Fruit fly (Drosophila melanogaster): ENCODE results near the gene pira.

pira gene

dm6 chrX:12747746-12748710 lies 15.4 kb downstream of the pira start (continued):
- no peak for TF ChIP-seq h (optimal IDR thresholded peaks at IDR 0.05)
- TF ChIP-seq CoRest (tag; optimal IDR thresholded peaks at IDR 0.05), result peak; percentile 77
- peak; percentile 48 for TF ChIP-seq nom (GFP tag; optimal IDR thresholded peaks at IDR 0.05)
- TF ChIP-seq pb (GFP tag; optimal IDR thresholded peaks at IDR 0.05), result no peak
- TF ChIP-seq Dad (GFP tag; optimal IDR thresholded peaks at IDR 0.05), result no peak
- TF ChIP-seq pho (GFP tag; optimal IDR thresholded peaks at IDR 0.05), result no peak
- TF ChIP-seq al (GFP tag; IDR thresholded peaks at IDR 0.05), result no peak
- peak; percentile 70 for TF ChIP-seq gcm (GFP tag; optimal IDR thresholded peaks at IDR 0.05)
- no peak for TF ChIP-seq lilli (GFP tag; optimal IDR thresholded peaks at IDR 0.05)
- TF ChIP-seq CG1603 (tag; optimal IDR thresholded peaks at IDR 0.05), result peak; percentile 0
- TF ChIP-seq H15 (GFP tag; IDR thresholded peaks at IDR 0.05), result no peak
- peak; percentile 35 for TF ChIP-seq CG13775 (GFP tag; optimal IDR thresholded peaks at IDR 0.05)
- TF ChIP-seq esg (GFP tag; conservative IDR thresholded peaks at IDR 0.05), result 0 out of 2 replicates have a peak, but pooled peaks have one; percentile 8
- no peak for TF ChIP-seq chm (GFP tag; IDR thresholded peaks at IDR 0.05)
- no peak for TF ChIP-seq toy (GFP tag; IDR thresholded peaks at IDR 0.05)
- no peak for TF ChIP-seq fd3F (GFP tag; optimal IDR thresholded peaks at IDR 0.05)
- no peak for TF ChIP-seq CG16779 (GFP tag; IDR thresholded peaks at IDR 0.05)
- TF ChIP-seq Myb (GFP tag; optimal IDR thresholded peaks at IDR 0.05), result no peak
- TF ChIP-seq CG16863 (GFP tag; optimal IDR thresholded peaks at IDR 0.05), result no peak
- no peak for TF ChIP-seq Sry-β (GFP tag; optimal IDR thresholded peaks at IDR 0.05)
- peak; percentile 75 for TF ChIP-seq CG15696 (tag; optimal IDR thresholded peaks at IDR 0.05)
- TF ChIP-seq CG8089 (GFP tag; optimal IDR thresholded peaks at IDR 0.05), result no peak
- TF ChIP-seq eve (GFP tag; optimal IDR thresholded peaks at IDR 0.05), result no peak
- TF ChIP-seq ewg (GFP tag; optimal IDR thresholded peaks at IDR 0.05), result peak; percentile 9
- peak; percentile 30 for TF ChIP-seq Nf-YC (tag; optimal IDR thresholded peaks at IDR 0.05)
- peak; percentile 26 for TF ChIP-seq CG6683 (GFP tag; optimal IDR thresholded peaks at IDR 0.05)
- TF ChIP-seq CG7556 (GFP tag; optimal IDR thresholded peaks at IDR 0.05), result peak; percentile 76
- no peak for TF ChIP-seq chinmo (GFP tag; IDR thresholded peaks at IDR 0.05; ENCODE audit: partially characterized antibody)
- TF ChIP-seq ap (GFP tag; IDR thresholded peaks at IDR 0.05), result no peak
- no peak for TF ChIP-seq mld (GFP tag; IDR thresholded peaks at IDR 0.05; ENCODE audit: partially characterized antibody)
- TF ChIP-seq CG30020 (tag; optimal IDR thresholded peaks at IDR 0.05), result no peak
- TF ChIP-seq CG8388 (GFP tag; optimal IDR thresholded peaks at IDR 0.05), result peak; percentile 74
- no peak for TF ChIP-seq usp (GFP tag; optimal IDR thresholded peaks at IDR 0.05)
- TF ChIP-seq CG33213 (GFP tag; optimal IDR thresholded peaks at IDR 0.05), result no peak
- TF ChIP-seq Neu2 (GFP tag; optimal IDR thresholded peaks at IDR 0.05; ENCODE audit: borderline replicate concordance), result no peak
- no peak for TF ChIP-seq luna (GFP tag; optimal IDR thresholded peaks at IDR 0.05)
- peak; percentile 69 for TF ChIP-seq unpg (GFP tag; optimal IDR thresholded peaks at IDR 0.05)
- no peak for TF ChIP-seq Sin3A (optimal IDR thresholded peaks at IDR 0.05)
- peak in 1 of 2 experiments; percentile 7 for TF ChIP-seq dpn (GFP tag; optimal IDR thresholded peaks at IDR 0.05)
- no peak for TF ChIP-seq Mes4 (GFP tag; optimal IDR thresholded peaks at IDR 0.05)
- TF ChIP-seq CG11093 (GFP tag; IDR thresholded peaks at IDR 0.05), result no peak
- TF ChIP-seq CG12299 (tag; optimal IDR thresholded peaks at IDR 0.05), result no peak
- no peak for TF ChIP-seq CG3065 (GFP tag; optimal IDR thresholded peaks at IDR 0.05)
- TF ChIP-seq CG3407 (GFP tag; optimal IDR thresholded peaks at IDR 0.05), result peak; percentile 18
- peak; percentile 42 for TF ChIP-seq CG12659 (GFP tag; optimal IDR thresholded peaks at IDR 0.05)
- peak; percentile 40 for TF ChIP-seq CG1602 (GFP tag; optimal IDR thresholded peaks at IDR 0.05)
- TF ChIP-seq fd96Cb (tag; optimal IDR thresholded peaks at IDR 0.05), result peak; percentile 68
- TF ChIP-seq ERR (GFP tag; optimal IDR thresholded peaks at IDR 0.05), result no peak
- TF ChIP-seq CG12104 (GFP tag; optimal IDR thresholded peaks at IDR 0.05), result peak; percentile 43
- no peak for TF ChIP-seq gcm2 (GFP tag; optimal IDR thresholded peaks at IDR 0.05)

All from whole organism, embryonic.